Worm (Caenorhabditis elegans): ENCODE results near the gene Y53G8AL.1.

DNA sequence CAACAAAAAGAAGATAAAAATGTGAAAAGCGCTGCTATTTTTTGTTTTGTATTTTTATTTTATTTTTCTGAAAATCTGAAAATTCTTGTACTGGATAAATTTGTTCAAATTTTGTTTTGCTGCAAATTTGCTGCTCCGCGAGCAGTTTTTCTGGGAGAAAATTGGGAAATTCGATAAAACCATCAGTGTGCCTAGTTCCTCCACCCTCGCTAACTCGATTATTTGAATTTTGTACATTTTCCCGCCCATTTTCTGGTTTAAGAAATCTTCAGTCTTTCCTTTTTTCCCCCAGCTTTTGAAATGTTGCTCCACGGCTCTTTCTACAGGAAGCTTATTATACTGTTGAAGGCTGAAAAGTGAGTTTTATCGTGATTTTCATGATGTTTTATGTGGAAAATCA lies 41.7 kb upstream of the Y53G8AL.1 start, which contains the start of gene R148.8:
- no peak for TF ChIP-seq lin-15B (tag; optimal IDR thresholded peaks at IDR 0.05)
- no peak for TF ChIP-seq T20F7.1 (GFP tag; optimal IDR thresholded peaks at IDR 0.05)
- no peak for TF ChIP-seq ama-1 (optimal IDR thresholded peaks at IDR 0.05)
- no peak for TF ChIP-seq ceh-82 (tag; optimal IDR thresholded peaks at IDR 0.05)
- no peak for TF ChIP-seq ztf-11 (tag; optimal IDR thresholded peaks at IDR 0.05)
- no peak for TF ChIP-seq arid-1 (GFP tag; conservative IDR thresholded peaks at IDR 0.05)
- TF ChIP-seq nhr-76 (tag; optimal IDR thresholded peaks at IDR 0.05): no peak
- TF ChIP-seq nhr-111 (GFP tag; optimal IDR thresholded peaks at IDR 0.05): no peak
- no peak for TF ChIP-seq aly-2 (tag; optimal IDR thresholded peaks at IDR 0.05)
- TF ChIP-seq unc-39 (tag; optimal IDR thresholded peaks at IDR 0.05): no peak
- TF ChIP-seq snpc-4 (tag; optimal IDR thresholded peaks at IDR 0.05): no peak

All from whole organism, L4 larva.